Worm (Caenorhabditis elegans) whole organism, young adult: Measurements from ENCODE around the gene kin-19.

ENCODE experiments used
- B0019.2 ChIP-seq: fragments of 200-800 bp; sonication (Bioruptor generic); conservative IDR thresholded peaks from 2 replicates; pipeline ENCODE4 v1.3.6; 2022; ENCODE audit warnings: missing genetic modification reagents, missing genetic modification characterization, missing compliant biosample characterization
- F23B12.7 ChIP-seq: sonication (generic microtip); optimal IDR thresholded peaks from 2 replicates; lab custom pipeline; 2017; ENCODE audit warnings: missing genetic modification characterization, mild to moderate bottlenecking, missing compliant biosample characterization, antibody characterized with exemption, moderate library complexity; ENCODE audit not compliant: insufficient read depth
- ama-1 ChIP-seq, 3 experiments: fragments of 150-350 bp in 1 of 3; sonication (generic microtip) in 2 of 3; optimal IDR thresholded peaks; 2 replicates each; lab custom pipeline; 2014 to 2018; ENCODE audit warnings: missing biosample characterization in 2 of 3, missing genetic modification characterization in 2 of 3, missing genetic modification reagents in 2 of 3
- lag-1 ChIP-seq: fragments of 200-800 bp; sonication (Bioruptor generic); IDR thresholded peaks from 2 replicates; pipeline ENCODE4 v1.3.6; 2022; ENCODE audit warnings: missing genetic modification reagents, missing genetic modification characterization, missing compliant biosample characterization
- nfya-1 ChIP-seq: sonication (generic microtip); optimal IDR thresholded peaks from 2 replicates; lab custom pipeline; 2017; ENCODE audit warnings: antibody characterized with exemption, missing compliant biosample characterization, missing genetic modification characterization, borderline replicate concordance; ENCODE audit not compliant: insufficient read depth
- rcor-1 ChIP-seq: fragments of 200-800 bp; sonication (Bioruptor generic); IDR thresholded peaks from 2 replicates; pipeline ENCODE4 v1.3.6; 2022; ENCODE audit warnings: missing genetic modification reagents, missing genetic modification characterization, missing compliant biosample characterization
- zfh-2 ChIP-seq: fragments of 200-800 bp; sonication (Bioruptor generic); conservative IDR thresholded peaks from 2 replicates; pipeline ENCODE4 v1.3.6; 2022; ENCODE audit warnings: missing genetic modification reagents, missing genetic modification characterization, missing compliant biosample characterization
- ztf-26 ChIP-seq: sonication (generic microtip); optimal IDR thresholded peaks from 2 replicates; lab custom pipeline; 2017; ENCODE audit warnings: missing genetic modification characterization, missing compliant biosample characterization

DNA sequence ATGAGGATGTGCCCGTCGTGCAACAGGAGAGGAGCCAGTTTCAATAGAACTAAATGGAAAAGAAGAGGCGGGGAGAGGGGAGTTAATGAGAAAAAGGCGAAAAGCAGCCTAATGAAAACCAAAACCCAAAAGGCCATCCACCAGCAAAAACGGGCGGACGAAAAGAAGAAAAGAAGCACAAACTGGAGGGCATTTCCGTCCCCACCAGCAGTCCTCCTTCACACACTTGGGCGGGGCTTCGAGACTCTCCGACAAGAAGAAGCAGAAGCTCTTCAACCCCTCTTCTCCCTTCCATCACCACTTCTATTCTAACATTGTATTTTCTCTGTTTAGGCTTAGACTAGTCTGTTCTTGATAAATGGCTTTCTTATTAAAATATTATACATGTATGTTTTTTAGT lies 18.3 kb downstream of the kin-19 start:
- TF ChIP-seq lag-1 (GFP tag; lab: Robert Waterston, UW) = no peak
- TF ChIP-seq F23B12.7 (tag; lab: Kevin White, UChicago) = no peak
- TF ChIP-seq B0019.2 = no peak
- TF ChIP-seq rcor-1 (GFP tag; lab: Robert Waterston, UW) = no peak
- TF ChIP-seq zfh-2 (GFP tag; lab: Robert Waterston, UW) = peak; percentile 52
- TF ChIP-seq ama-1 (optimal IDR thresholded peaks at IDR 0.05; lab: Kevin White, UChicago) = no peak
- no peak for TF ChIP-seq ama-1 (GFP tag; optimal IDR thresholded peaks at IDR 0.05; lab: Kevin White, UChicago)
- no peak for TF ChIP-seq ztf-26
- TF ChIP-seq nfya-1 = no peak
